Worm (Caenorhabditis elegans): ENCODE measurements around the gene ztf-22.

Gene ztf-22

DNA sequence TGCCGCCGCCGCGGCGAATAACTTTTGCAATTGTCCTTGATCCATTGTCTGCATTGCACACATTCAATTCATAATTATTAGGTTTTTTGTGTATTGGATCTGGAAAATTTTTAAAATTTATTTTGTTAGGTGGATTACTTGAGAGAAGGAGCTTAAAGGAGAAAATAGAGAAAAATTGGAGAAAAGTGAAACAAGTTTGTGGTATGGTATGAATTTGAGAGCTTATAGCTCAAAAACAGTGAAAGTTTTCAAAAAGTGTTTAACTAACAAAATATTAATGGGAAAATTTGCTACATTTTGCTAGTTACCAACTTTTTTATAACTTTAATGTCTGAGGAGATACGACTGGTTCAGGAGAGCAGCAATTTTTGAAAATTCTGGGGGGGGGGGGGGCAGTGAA lies at the start of gene ztf-22:
Gene ztf-22, minus strand, starts transcription at position 101 of the 400 bp plus-strand sequence.
- no peak for TF ChIP-seq aly-2 (tag; optimal IDR thresholded peaks at IDR 0.05)
- TF ChIP-seq sma-3 (GFP tag; optimal IDR thresholded peaks at IDR 0.05) = no peak
- no peak for TF ChIP-seq blmp-1 (tag; optimal IDR thresholded peaks at IDR 0.05; ENCODE audit: insufficient read depth)
- no peak for TF ChIP-seq nhr-10 (tag; optimal IDR thresholded peaks at IDR 0.05)
- no peak for TF ChIP-seq sem-4 (tag; optimal IDR thresholded peaks at IDR 0.05)
- no peak for TF ChIP-seq mab-5 (tag; optimal IDR thresholded peaks at IDR 0.05)
- no peak for TF ChIP-seq nhr-21 (tag; optimal IDR thresholded peaks at IDR 0.05)
- no peak for TF ChIP-seq nhr-77 (tag; optimal IDR thresholded peaks at IDR 0.05)
- TF ChIP-seq R02D3.7 (tag; optimal IDR thresholded peaks at IDR 0.05) = no peak
- no peak for TF ChIP-seq mdl-1 (tag; optimal IDR thresholded peaks at IDR 0.05)
- TF ChIP-seq sma-9 (GFP tag; optimal IDR thresholded peaks at IDR 0.05) = no peak
- TF ChIP-seq sma-9 (tag; optimal IDR thresholded peaks at IDR 0.05) = no peak
- no peak for TF ChIP-seq fos-1 (tag; optimal IDR thresholded peaks at IDR 0.05)
- TF ChIP-seq egl-27 (tag; optimal IDR thresholded peaks at IDR 0.05) = no peak
- TF ChIP-seq C34F6.9 (tag; optimal IDR thresholded peaks at IDR 0.05) = no peak
- TF ChIP-seq ZK546.5 (tag; optimal IDR thresholded peaks at IDR 0.05) = no peak
- TF ChIP-seq unc-62 (GFP tag; optimal IDR thresholded peaks at IDR 0.05) = no peak
- no peak for TF ChIP-seq gmeb-1 (tag; optimal IDR thresholded peaks at IDR 0.05)

DNA sequence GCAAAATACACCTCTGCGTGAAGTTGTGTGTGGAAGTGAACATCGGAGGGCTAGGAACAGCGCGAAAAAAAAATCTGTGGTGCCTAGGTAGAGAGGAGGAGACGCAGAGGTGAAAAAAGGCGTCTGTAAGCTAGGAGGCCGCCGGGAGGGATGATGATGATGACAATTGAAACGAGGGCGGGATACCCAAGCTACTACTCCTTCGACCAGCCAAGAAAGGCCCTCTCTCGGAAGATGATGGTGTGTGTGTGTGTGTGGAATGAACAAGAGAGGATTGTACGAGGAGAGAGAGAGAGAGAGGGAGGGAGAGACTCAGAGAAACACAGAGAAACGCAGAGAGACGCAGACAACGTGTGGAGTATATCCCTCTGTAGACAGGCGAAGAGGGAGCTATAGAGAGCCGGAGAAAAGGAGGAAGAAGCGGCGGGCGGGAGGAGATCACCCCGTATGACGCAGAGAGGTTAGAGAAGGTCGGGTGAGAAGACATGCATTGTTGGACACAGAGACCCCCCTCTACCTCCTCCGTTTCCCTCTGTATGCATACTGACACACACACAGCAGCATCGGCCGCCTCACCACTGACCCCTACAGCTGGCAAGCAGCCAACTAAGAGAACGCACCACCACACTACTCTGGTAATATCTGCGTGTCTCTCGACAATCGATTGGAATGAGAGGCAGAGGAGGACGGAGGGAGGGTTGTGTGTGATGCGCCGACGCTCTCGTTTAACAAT lies 49.5 kb upstream of the ztf-22 start:
- TF ChIP-seq lin-39 (tag; optimal IDR thresholded peaks at IDR 0.05) = no peak
- TF ChIP-seq ztf-4 (tag; optimal IDR thresholded peaks at IDR 0.05) = peak; percentile 66
- peak; percentile 83 for TF ChIP-seq sem-4 (tag; optimal IDR thresholded peaks at IDR 0.05)
- peak; percentile 90 for TF ChIP-seq unc-39 (tag; optimal IDR thresholded peaks at IDR 0.05)
- TF ChIP-seq ztf-11 (tag; optimal IDR thresholded peaks at IDR 0.05) = peak; percentile 38
- TF ChIP-seq elt-1 (tag; optimal IDR thresholded peaks at IDR 0.05) = no peak
- peak; percentile 83 for TF ChIP-seq Y55F3AM.14 (GFP tag; optimal IDR thresholded peaks at IDR 0.05)
- peak; percentile 86 for TF ChIP-seq lin-13 (GFP tag; optimal IDR thresholded peaks at IDR 0.05)
- peak; percentile 76 for TF ChIP-seq ceh-82 (tag; optimal IDR thresholded peaks at IDR 0.05)
- TF ChIP-seq aly-2 (tag; optimal IDR thresholded peaks at IDR 0.05) = no peak
- peak; percentile 87 for TF ChIP-seq zag-1 (tag; optimal IDR thresholded peaks at IDR 0.05)
- TF ChIP-seq sma-9 (GFP tag; optimal IDR thresholded peaks at IDR 0.05) = peak; percentile 89
- TF ChIP-seq sma-9 (tag; optimal IDR thresholded peaks at IDR 0.05) = peak; percentile 61
- TF ChIP-seq lsy-2 (tag; optimal IDR thresholded peaks at IDR 0.05) = peak; percentile 80 to 83
- peak; percentile 70 for TF ChIP-seq egl-27 (tag; optimal IDR thresholded peaks at IDR 0.05)
- peak; percentile 99 for TF ChIP-seq F13H6.1 (tag; optimal IDR thresholded peaks at IDR 0.05)
- TF ChIP-seq nhr-129 (tag; optimal IDR thresholded peaks at IDR 0.05) = peak; percentile 82
- TF ChIP-seq nhr-11 (tag; optimal IDR thresholded peaks at IDR 0.05) = no peak
- TF ChIP-seq snpc-4 (tag; optimal IDR thresholded peaks at IDR 0.05) = peak; percentile 37
- no peak for TF ChIP-seq nhr-77 (tag; optimal IDR thresholded peaks at IDR 0.05)
- TF ChIP-seq gmeb-1 (tag; optimal IDR thresholded peaks at IDR 0.05) = peak; percentile 32
- peak; percentile 25 for TF ChIP-seq nhr-10 (tag; optimal IDR thresholded peaks at IDR 0.05)
- no peak for TF ChIP-seq nhr-23 (tag; optimal IDR thresholded peaks at IDR 0.05)
- peak; percentile 65 for TF ChIP-seq sma-3 (GFP tag; optimal IDR thresholded peaks at IDR 0.05)
- peak; percentile 87 for TF ChIP-seq nhr-21 (tag; optimal IDR thresholded peaks at IDR 0.05)
- no peak for TF ChIP-seq unc-62 (GFP tag; optimal IDR thresholded peaks at IDR 0.05)
- TF ChIP-seq mdl-1 (tag; optimal IDR thresholded peaks at IDR 0.05) = peak; percentile 61 to 70
- TF ChIP-seq blmp-1 (tag; optimal IDR thresholded peaks at IDR 0.05; ENCODE audit: insufficient read depth) = peak; percentile 23
- no peak for TF ChIP-seq mbf-1 (tag; optimal IDR thresholded peaks at IDR 0.05)
- no peak for TF ChIP-seq alr-1 (tag; optimal IDR thresholded peaks at IDR 0.05)
- peak; percentile 81 for TF ChIP-seq nhr-25 (tag; optimal IDR thresholded peaks at IDR 0.05)
- TF ChIP-seq ceh-16 (tag; optimal IDR thresholded peaks at IDR 0.05) = peak; percentile 28
- no peak for TF ChIP-seq skn-1 (tag; optimal IDR thresholded peaks at IDR 0.05)
- no peak for TF ChIP-seq ama-1 (optimal IDR thresholded peaks at IDR 0.05)
- no peak for TF ChIP-seq dmd-4 (tag; optimal IDR thresholded peaks at IDR 0.05)
- no peak for TF ChIP-seq elt-3 (tag; optimal IDR thresholded peaks at IDR 0.05)
- peak; percentile 76 for TF ChIP-seq unc-55 (GFP tag; optimal IDR thresholded peaks at IDR 0.05)
- peak; percentile 88 for TF ChIP-seq fos-1 (tag; optimal IDR thresholded peaks at IDR 0.05)
- no peak for TF ChIP-seq ZK546.5 (tag; optimal IDR thresholded peaks at IDR 0.05)
- no peak for TF ChIP-seq nhr-12 (tag; optimal IDR thresholded peaks at IDR 0.05)
- TF ChIP-seq R02D3.7 (tag; optimal IDR thresholded peaks at IDR 0.05) = no peak
- peak; percentile 66 for TF ChIP-seq nhr-6 (tag; optimal IDR thresholded peaks at IDR 0.05)
- peak; percentile 73 for TF ChIP-seq lin-11 (tag; optimal IDR thresholded peaks at IDR 0.05)
- peak; percentile 82 for TF ChIP-seq crh-2 (tag; optimal IDR thresholded peaks at IDR 0.05)
- peak; percentile 85 for TF ChIP-seq C34F6.9 (tag; optimal IDR thresholded peaks at IDR 0.05)
- TF ChIP-seq ztf-1 (GFP tag; conservative IDR thresholded peaks at IDR 0.05) = no peak
- TF ChIP-seq nhr-237 (tag; optimal IDR thresholded peaks at IDR 0.05) = no peak
- no peak for TF ChIP-seq peb-1 (tag; optimal IDR thresholded peaks at IDR 0.05)
- TF ChIP-seq mab-5 (tag; optimal IDR thresholded peaks at IDR 0.05) = peak; percentile 68

Measured in whole organism, L2 larva.